Fruit fly (Drosophila melanogaster): ENCODE measurements around the gene CG31296.

DNA sequence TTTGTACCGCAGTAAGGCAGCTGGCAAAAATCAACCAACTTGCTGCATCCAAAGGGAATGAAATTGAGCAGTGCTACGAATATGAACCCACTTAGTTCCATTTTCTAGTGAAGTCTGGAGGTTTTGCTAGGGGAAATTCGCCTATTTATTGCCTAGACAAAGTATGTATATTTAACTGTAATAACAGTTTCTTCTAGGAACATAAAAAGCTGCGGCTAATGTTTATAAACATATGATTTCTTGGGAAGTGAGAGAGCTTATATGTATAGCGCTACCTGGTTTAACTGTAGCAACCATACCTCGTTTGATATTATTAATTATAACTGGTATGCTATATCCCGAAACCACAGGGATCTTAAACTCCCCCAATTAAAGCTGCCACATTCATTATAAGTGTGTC lies at the start of gene CG31296:
- TF ChIP-seq kay (GFP tag; ENCODE audit: borderline replicate concordance) (no peak), Mnt (GFP tag; optimal IDR thresholded peaks at IDR 0.05) (no peak), bab1 (GFP tag; optimal IDR thresholded peaks at IDR 0.05) (no peak), CG33017 (tag; optimal IDR thresholded peaks at IDR 0.05) (no peak), pad (GFP tag; optimal IDR thresholded peaks at IDR 0.05) (no peak)

Measured in whole organism, adult.